Fruit fly (Drosophila melanogaster): Measurements from ENCODE around the gene CG8419.

DNA sequence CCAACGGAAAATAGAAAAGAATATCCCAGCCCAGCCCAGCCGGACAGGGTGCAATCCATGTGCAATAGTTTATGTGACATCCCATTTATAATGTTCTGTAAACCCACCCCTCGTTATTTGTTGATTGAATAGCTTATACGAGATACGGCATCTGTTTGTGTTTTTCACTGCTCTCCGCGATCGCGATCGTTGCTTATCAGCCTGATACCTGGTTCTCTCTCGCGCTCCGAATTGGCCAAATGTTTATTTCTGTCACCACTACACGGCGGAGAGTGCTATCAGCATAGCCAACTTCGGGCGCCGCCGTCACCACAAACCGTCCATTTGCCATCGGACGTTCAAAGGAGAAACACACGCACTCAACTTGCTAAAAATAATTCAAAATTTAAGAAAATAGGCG is 8.0 kb downstream of the CG8419 start, which contains the start of gene CG8353:
- TF ChIP-seq psq (optimal IDR thresholded peaks at IDR 0.05) (no peak), Dll (optimal IDR thresholded peaks at IDR 0.05) (no peak), usp (GFP tag; optimal IDR thresholded peaks at IDR 0.05) (no peak), EcR (GFP tag; optimal IDR thresholded peaks at IDR 0.05) (no peak), CG8478 (optimal IDR thresholded peaks at IDR 0.05) (no peak)

All from whole organism.